Fruit fly (Drosophila melanogaster) whole organism, wandering third instar larva: ENCODE measurements around the gene CG8997.
A peak's percentile ranks its signal among the peaks of the same experiment; 100 is the strongest.

Experiments
- Abd-B ChIP-seq: fragments of >200 bp; optimal IDR thresholded peaks from 2 replicates; lab custom pipeline; 2017; ENCODE audit warnings: missing biosample characterization, missing genetic modification characterization
- CG32264 ChIP-seq: fragments of 200-800 bp; sonication (Bioruptor generic); optimal IDR thresholded peaks from 2 replicates; lab custom pipeline; 2016; ENCODE audit warnings: missing biosample characterization, missing genetic modification characterization
- CG9705 ChIP-seq: fragments of 200-800 bp; sonication (Bioruptor generic); optimal IDR thresholded peaks from 2 replicates; lab custom pipeline; 2018; ENCODE audit warnings: missing biosample characterization, mild to moderate bottlenecking, missing genetic modification characterization
- CrebA ChIP-seq: fragments of 200-800 bp; sonication (Bioruptor generic); optimal IDR thresholded peaks from 2 replicates; lab custom pipeline; 2016; ENCODE audit warnings: missing biosample characterization, mild to moderate bottlenecking, missing genetic modification characterization, borderline replicate concordance
- Dfd ChIP-seq: fragments of >200 bp; optimal IDR thresholded peaks from 2 replicates; lab custom pipeline; 2017; ENCODE audit warnings: missing biosample characterization, missing genetic modification characterization
- Dif ChIP-seq: fragments of 200-275, 200-300 bp; sonication (Bioruptor generic); optimal IDR thresholded peaks from 2 replicates; lab custom pipeline; 2018; ENCODE audit warnings: missing biosample characterization, missing genetic modification characterization; ENCODE audit not compliant: partially characterized antibody
- Hnf4 ChIP-seq: fragments of 200-800 bp; sonication (Bioruptor generic); optimal IDR thresholded peaks from 2 replicates; lab custom pipeline; 2016; ENCODE audit warnings: missing biosample characterization, mild to moderate bottlenecking, missing genetic modification characterization
- Hr78 ChIP-seq: fragments of >200 bp; optimal IDR thresholded peaks from 2 replicates; lab custom pipeline; 2017; ENCODE audit warnings: missing biosample characterization, missing genetic modification characterization
- Hr83 ChIP-seq: fragments of 200-300 bp; sonication (Bioruptor generic); optimal IDR thresholded peaks from 2 replicates; lab custom pipeline; 2016; ENCODE audit warnings: missing biosample characterization, mild to moderate bottlenecking, missing genetic modification characterization, moderate library complexity; ENCODE audit not compliant: poor library complexity, severe bottlenecking
- Jra ChIP-seq: sonication (Bioruptor generic); optimal IDR thresholded peaks from 2 replicates; lab custom pipeline; 2016; ENCODE audit warnings: missing biosample characterization, missing genetic modification characterization
- Myc ChIP-seq: fragments of >200 bp; optimal IDR thresholded peaks from 2 replicates; lab custom pipeline; 2017
- N ChIP-seq: fragments of >200 bp; optimal IDR thresholded peaks from 2 replicates; lab custom pipeline; 2018; ENCODE audit warnings: missing biosample characterization, missing external identifiers, missing genetic modification characterization
- OdsH ChIP-seq: fragments of 200-800 bp; sonication (Bioruptor generic); optimal IDR thresholded peaks from 2 replicates; lab custom pipeline; 2016; ENCODE audit warnings: missing biosample characterization, mild to moderate bottlenecking, missing genetic modification characterization
- Rel ChIP-seq, 2 experiments: fragments of 200-800 bp; sonication (Bioruptor generic) in 1 of 2; optimal IDR thresholded peaks; 2 replicates in 1 of 2; 3 replicates in 1 of 2; lab custom pipeline; 2016 to 2019; ENCODE audit warnings: mild to moderate bottlenecking in 2 of 2, missing biosample characterization in 2 of 2, missing genetic modification characterization in 2 of 2, moderate library complexity in 1 of 2
- Sp1 ChIP-seq: fragments of 200-800 bp; sonication (Bioruptor generic); optimal IDR thresholded peaks from 3 replicates; lab custom pipeline; 2019; ENCODE audit warnings: missing biosample characterization, mild to moderate bottlenecking, missing genetic modification characterization, moderate library complexity
- Vsx2 ChIP-seq: fragments of 200-300, 225-300 bp; sonication (Bioruptor generic); optimal IDR thresholded peaks from 2 replicates; lab custom pipeline; 2018; ENCODE audit warnings: missing biosample characterization, missing genetic modification characterization; ENCODE audit not compliant: partially characterized antibody
- br ChIP-seq: fragments of 200-800 bp; sonication (Bioruptor generic); optimal IDR thresholded peaks from 2 replicates; lab custom pipeline; 2016; ENCODE audit warnings: missing biosample characterization, missing genetic modification characterization
- brk ChIP-seq: fragments of 200-800 bp; sonication (Bioruptor generic); optimal IDR thresholded peaks from 2 replicates; lab custom pipeline; 2016; ENCODE audit warnings: missing biosample characterization, mild to moderate bottlenecking, missing genetic modification characterization
- dl ChIP-seq, 2 experiments: fragments of 175-275, 200-275 bp in 1 of 2; fragments of 200-275 bp in 1 of 2; sonication (Bioruptor generic); optimal IDR thresholded peaks; lab custom pipeline; 2018; ENCODE audit warnings: mild to moderate bottlenecking in 2 of 2, missing biosample characterization in 2 of 2, missing genetic modification characterization in 2 of 2, moderate library complexity in 2 of 2; ENCODE audit not compliant: partially characterized antibody in 2 of 2, insufficient read depth in 1 of 2
- dmrt93B ChIP-seq: fragments of 200-800 bp; sonication (Bioruptor generic); optimal IDR thresholded peaks from 2 replicates; lab custom pipeline; 2018; ENCODE audit warnings: missing biosample characterization, mild to moderate bottlenecking, missing genetic modification characterization
- dsf ChIP-seq: sonication (Bioruptor generic); optimal IDR thresholded peaks from 2 replicates; lab custom pipeline; 2016; ENCODE audit warnings: missing biosample characterization, missing genetic modification characterization, borderline replicate concordance
- ey ChIP-seq: fragments of 200-800 bp; sonication (Bioruptor generic); optimal IDR thresholded peaks from 2 replicates; lab custom pipeline; 2016; ENCODE audit warnings: missing biosample characterization, missing genetic modification characterization
- foxo ChIP-seq, 2 experiments: fragments of 200-800 bp; sonication (Bioruptor generic); optimal IDR thresholded peaks; 2 replicates in 1 of 2; 3 replicates in 1 of 2; lab custom pipeline; 2016 to 2017; ENCODE audit warnings: missing biosample characterization in 2 of 2, missing genetic modification characterization in 2 of 2
- fru ChIP-seq: fragments of 200-800 bp; sonication (Bioruptor generic); optimal IDR thresholded peaks from 3 replicates; lab custom pipeline; 2016; ENCODE audit warnings: missing biosample characterization, mild to moderate bottlenecking, missing genetic modification characterization
- h ChIP-seq: fragments of 200-800 bp; sonication (Bioruptor generic); optimal IDR thresholded peaks from 3 replicates; lab custom pipeline; 2016; ENCODE audit warnings: missing biosample characterization, mild to moderate bottlenecking, missing genetic modification characterization
- jim ChIP-seq: fragments of 175-275, 200-325 bp; sonication (Bioruptor generic); optimal IDR thresholded peaks from 2 replicates; lab custom pipeline; 2016; ENCODE audit warnings: missing biosample characterization, mild to moderate bottlenecking, missing genetic modification characterization
- lola ChIP-seq: fragments of >200 bp; optimal IDR thresholded peaks from 2 replicates; lab custom pipeline; 2017; ENCODE audit warnings: missing biosample characterization, missing genetic modification characterization
- pan ChIP-seq: fragments of >200 bp; optimal IDR thresholded peaks from 2 replicates; lab custom pipeline; 2017
- psq ChIP-seq: fragments of 200-800 bp; sonication (Bioruptor generic); optimal IDR thresholded peaks from 3 replicates; lab custom pipeline; 2017; ENCODE audit warnings: missing biosample characterization, mild to moderate bottlenecking, missing genetic modification characterization, moderate library complexity
- rgr ChIP-seq: fragments of 200-800 bp; sonication (Bioruptor generic); optimal IDR thresholded peaks from 3 replicates; lab custom pipeline; 2016; ENCODE audit warnings: missing biosample characterization, mild to moderate bottlenecking, missing genetic modification characterization
- sv ChIP-seq: fragments of 200-800 bp; sonication (Bioruptor generic); optimal IDR thresholded peaks from 3 replicates; lab custom pipeline; 2016; ENCODE audit warnings: missing biosample characterization, missing genetic modification characterization
- tai ChIP-seq: sonication (Bioruptor generic); optimal IDR thresholded peaks from 2 replicates; lab custom pipeline; 2016; ENCODE audit warnings: missing biosample characterization, missing genetic modification characterization
- usp ChIP-seq: fragments of >200 bp; optimal IDR thresholded peaks from 2 replicates; lab custom pipeline; 2017; ENCODE audit warnings: missing biosample characterization, missing genetic modification characterization
- woc ChIP-seq: sonication (Bioruptor generic); optimal IDR thresholded peaks from 2 replicates; lab custom pipeline; 2016; ENCODE audit warnings: missing biosample characterization, mild to moderate bottlenecking, missing genetic modification characterization

Gene CG8997

dm6 chr2L:13892826-13893225 is 47.7 kb upstream of the CG8997 start:
- TF ChIP-seq Myc (lab: Kevin White, UChicago) (peak; percentile 66), Dfd (GFP tag; lab: Kevin White, UChicago) (no peak)
- TF ChIP-seq, all 38 proteins: peak for 1

dm6 chr2L:13889934-13890333 is 44.8 kb upstream of the CG8997 start:
- no peak for TF ChIP-seq fru (GFP tag; lab: Kevin White, UChicago)
- no peak for TF ChIP-seq pan
- no peak for TF ChIP-seq brk (GFP tag; lab: Kevin White, UChicago)
- no peak for TF ChIP-seq h (GFP tag; lab: Kevin White, UChicago)
- TF ChIP-seq CG9705 = no peak
- TF ChIP-seq Abd-B (GFP tag; lab: Kevin White, UChicago) = no peak

- no peak for TF ChIP-seq Dif (GFP tag; lab: Kevin White, UChicago)
- TF ChIP-seq Hr78 (GFP tag; lab: Kevin White, UChicago) = no peak
- TF ChIP-seq CG32264 (GFP tag; lab: Kevin White, UChicago) = no peak
- no peak for TF ChIP-seq brk (GFP tag; lab: Kevin White, UChicago)
- no peak for TF ChIP-seq dsf (GFP tag; lab: Kevin White, UChicago)
- no peak for TF ChIP-seq tai
- no peak for TF ChIP-seq dmrt93B (GFP tag; lab: Kevin White, UChicago)
- TF ChIP-seq Myc (lab: Kevin White, UChicago) = no peak
- no peak for TF ChIP-seq jim
- TF ChIP-seq Rel (GFP tag; optimal IDR thresholded peaks at IDR 0.05; lab: Kevin White, UChicago) = no peak
- peak; percentile 2 for TF ChIP-seq Rel (tag; optimal IDR thresholded peaks at IDR 0.05; lab: Kevin White, UChicago)
- TF ChIP-seq fru (GFP tag; lab: Kevin White, UChicago) = peak; percentile 22
- TF ChIP-seq Abd-B (GFP tag; lab: Kevin White, UChicago) = no peak
- TF ChIP-seq Vsx2 = no peak
- no peak for TF ChIP-seq pan
- peak; percentile 16 for TF ChIP-seq br (GFP tag; lab: Kevin White, UChicago)
- no peak for TF ChIP-seq CG9705
- TF ChIP-seq N (GFP tag; lab: Kevin White, UChicago) = no peak
- TF ChIP-seq foxo (GFP tag; optimal IDR thresholded peaks at IDR 0.05; lab: Kevin White, UChicago) = no peak
- no peak for TF ChIP-seq h (GFP tag; lab: Kevin White, UChicago)
- TF ChIP-seq Sp1 (GFP tag; lab: Kevin White, UChicago) = peak; percentile 4
- no peak for TF ChIP-seq Dfd (GFP tag; lab: Kevin White, UChicago)
- no peak for TF ChIP-seq dl (GFP tag; optimal IDR thresholded peaks at IDR 0.05; lab: Kevin White, UChicago; ENCODE audit: insufficient read depth in 1 of 2, partially characterized antibody in 2 of 2)
Observed at dm6 chr2L:13886326-13887073, 41.4 kb upstream of the CG8997 start.

- TF ChIP-seq Jra (GFP tag; lab: Kevin White, UChicago) (no peak), pan (no peak), ey (GFP tag; lab: Kevin White, UChicago) (no peak), foxo (GFP tag; optimal IDR thresholded peaks at IDR 0.05; lab: Kevin White, UChicago) (peak in 1 of 2 experiments; percentile 40), jim (no peak), usp (GFP tag; lab: Kevin White, UChicago) (no peak), brk (GFP tag; lab: Kevin White, UChicago) (no peak), woc (GFP tag; lab: Kevin White, UChicago) (no peak), N (GFP tag; lab: Kevin White, UChicago) (no peak), h (GFP tag; lab: Kevin White, UChicago) (peak; percentile 4), CrebA (GFP tag; lab: Kevin White, UChicago) (no peak), Sp1 (GFP tag; lab: Kevin White, UChicago) (no peak), Hr83 (GFP tag; lab: Kevin White, UChicago) (no peak), sv (GFP tag; lab: Kevin White, UChicago) (no peak), psq (GFP tag; lab: Kevin White, UChicago) (peak; percentile 3), Hr78 (GFP tag; lab: Kevin White, UChicago) (no peak), Myc (lab: Kevin White, UChicago) (no peak), br (GFP tag; lab: Kevin White, UChicago) (peak; percentile 4), CG9705 (no peak), Dif (GFP tag; lab: Kevin White, UChicago) (no peak), Hnf4 (no peak), lola (GFP tag; lab: Kevin White, UChicago) (no peak), rgr (GFP tag; lab: Kevin White, UChicago) (no peak), dsf (GFP tag; lab: Kevin White, UChicago) (no peak), fru (GFP tag; lab: Kevin White, UChicago) (peak; percentile 20), OdsH (GFP tag; lab: Kevin White, UChicago) (no peak), Abd-B (GFP tag; lab: Kevin White, UChicago) (no peak), Vsx2 (no peak), dl (GFP tag; optimal IDR thresholded peaks at IDR 0.05; lab: Kevin White, UChicago; ENCODE audit: insufficient read depth in 1 of 2, partially characterized antibody in 2 of 2) (no peak), Rel (GFP tag; optimal IDR thresholded peaks at IDR 0.05; lab: Kevin White, UChicago) (no peak), Rel (tag; optimal IDR thresholded peaks at IDR 0.05; lab: Kevin White, UChicago) (no peak), Dfd (GFP tag; lab: Kevin White, UChicago) (no peak), CG32264 (GFP tag; lab: Kevin White, UChicago) (no peak)
Observed at dm6 chr2L:13884678-13885303, 39.7 kb upstream of the CG8997 start.
